Worm (Caenorhabditis elegans) whole organism, L1 larva: ENCODE data around the gene Y110A2AL.4.

Experiments used
- C04F5.9 ChIP-seq: sonication (generic microtip); optimal IDR thresholded peaks from 2 replicates; lab custom pipeline; 2016; ENCODE audit warnings: missing genetic modification characterization, missing compliant biosample characterization
- C34B4.2 ChIP-seq: sonication (generic microtip); optimal IDR thresholded peaks from 2 replicates; lab custom pipeline; 2017; ENCODE audit warnings: mild to moderate bottlenecking, missing genetic modification characterization, missing compliant biosample characterization
- aha-1 ChIP-seq: fragments of 150-350 bp; optimal IDR thresholded peaks from 2 replicates; lab custom pipeline; 2014; ENCODE audit warnings: missing biosample characterization, missing genetic modification characterization
- alr-1 ChIP-seq: fragments of 200-800 bp; sonication (Bioruptor generic); optimal IDR thresholded peaks from 2 replicates; lab custom pipeline; 2018; ENCODE audit warnings: borderline replicate concordance, mild to moderate bottlenecking, missing genetic modification characterization, missing compliant biosample characterization
- aly-2 ChIP-seq: fragments of 150-350 bp; optimal IDR thresholded peaks from 2 replicates; lab custom pipeline; 2014; ENCODE audit warnings: missing biosample characterization, missing genetic modification characterization
- ceh-63 ChIP-seq: fragments of 200-800 bp; sonication (Bioruptor generic); optimal IDR thresholded peaks from 2 replicates; lab custom pipeline; 2018; ENCODE audit warnings: mild to moderate bottlenecking, missing genetic modification characterization, missing compliant biosample characterization
- ceh-8 ChIP-seq: fragments of 200-800 bp; sonication (Bioruptor generic); optimal IDR thresholded peaks from 2 replicates; lab custom pipeline; 2018; ENCODE audit warnings: mild to moderate bottlenecking, missing genetic modification characterization, moderate library complexity, missing compliant biosample characterization
- ceh-88 ChIP-seq: fragments of 200-800 bp; sonication (Bioruptor generic); IDR thresholded peaks from 2 replicates; pipeline ENCODE4 v1.3.6; 2022; ENCODE audit warnings: missing genetic modification characterization, missing compliant biosample characterization
- ces-1 ChIP-seq: fragments of 150-350 bp; optimal IDR thresholded peaks from 2 replicates; lab custom pipeline; 2014; ENCODE audit warnings: missing biosample characterization, missing genetic modification reagents, missing genetic modification characterization
- efl-1 ChIP-seq, 4 experiments: fragments of 150-350 bp; optimal IDR thresholded peaks in 3 of 4; peaks in 1 of 4; 1 replicate in 1 of 4; 2 replicates in 3 of 4; lab custom pipeline; 2014; ENCODE audit warnings: missing biosample characterization in 2 of 4, missing genetic modification characterization in 2 of 4, missing genetic modification reagents in 2 of 4
- egl-27 ChIP-seq, 2 experiments: fragments of 150-350 bp in 1 of 2; sonication (generic microtip); optimal IDR thresholded peaks; 3 replicates each; lab custom pipeline; 2017 to 2018; ENCODE audit warnings: missing biosample characterization in 2 of 2, missing genetic modification characterization in 2 of 2, missing genetic modification reagents in 2 of 2
- elt-2 ChIP-seq: sonication (generic microtip); optimal IDR thresholded peaks from 2 replicates; lab custom pipeline; 2016; ENCODE audit warnings: missing genetic modification characterization, mild to moderate bottlenecking, inconsistent platforms, missing compliant biosample characterization, missing genetic modification reagents
- elt-3 ChIP-seq, 6 experiments: fragments of 150-350 bp in 1 of 6; sonication (generic microtip); optimal IDR thresholded peaks; 2 replicates each; lab custom pipeline; 2017 to 2018; ENCODE audit warnings: missing biosample characterization in 6 of 6, missing genetic modification characterization in 6 of 6, inconsistent platforms in 1 of 6
- ets-5 ChIP-seq: fragments of 200-800 bp; sonication (Bioruptor generic); IDR thresholded peaks from 2 replicates; pipeline ENCODE4 v1.3.6; 2022; ENCODE audit warnings: missing genetic modification characterization, missing compliant biosample characterization
- fos-1 ChIP-seq: fragments of 150-350 bp; optimal IDR thresholded peaks from 2 replicates; lab custom pipeline; 2014; ENCODE audit warnings: missing biosample characterization, missing genetic modification characterization
- grh-1 ChIP-seq: fragments of 200-800 bp; sonication (Bioruptor generic); IDR thresholded peaks from 2 replicates; pipeline ENCODE4 v1.3.6; 2022; ENCODE audit warnings: missing genetic modification reagents, missing genetic modification characterization, missing compliant biosample characterization
- hlh-17 ChIP-seq: fragments of 200-800 bp; sonication (Bioruptor generic); optimal IDR thresholded peaks from 2 replicates; lab custom pipeline; 2018; ENCODE audit warnings: missing genetic modification characterization, mild to moderate bottlenecking, missing compliant biosample characterization, moderate library complexity, borderline replicate concordance
- jun-1 ChIP-seq: fragments of 150-350 bp; optimal IDR thresholded peaks from 2 replicates; lab custom pipeline; 2014; ENCODE audit warnings: missing biosample characterization, missing genetic modification reagents, missing genetic modification characterization
- lin-13 ChIP-seq: fragments of 150-350 bp; optimal IDR thresholded peaks from 2 replicates; lab custom pipeline; 2014; ENCODE audit warnings: missing biosample characterization, missing genetic modification reagents, missing genetic modification characterization
- lin-35 ChIP-seq, 2 experiments: fragments of 150-350 bp; optimal IDR thresholded peaks; 2 replicates each; lab custom pipeline; 2014; ENCODE audit warnings: missing biosample characterization in 2 of 2, missing genetic modification characterization in 2 of 2, missing genetic modification reagents in 2 of 2
- lin-39 ChIP-seq: fragments of 150-350 bp; optimal IDR thresholded peaks from 2 replicates; lab custom pipeline; 2014; ENCODE audit warnings: missing biosample characterization, missing genetic modification reagents, missing genetic modification characterization
- lsy-2 ChIP-seq, 2 experiments: fragments of 150-350 bp; optimal IDR thresholded peaks; 2 replicates each; lab custom pipeline; 2014; ENCODE audit warnings: missing biosample characterization in 2 of 2, missing genetic modification characterization in 2 of 2
- mdl-1 ChIP-seq, 2 experiments: fragments of 150-350 bp; optimal IDR thresholded peaks; 2 replicates each; lab custom pipeline; 2014 to 2017; ENCODE audit warnings: missing biosample characterization in 2 of 2, missing genetic modification characterization in 2 of 2, inconsistent platforms in 1 of 2
- mep-1 ChIP-seq: fragments of 150-350 bp; optimal IDR thresholded peaks from 2 replicates; lab custom pipeline; 2014; ENCODE audit warnings: missing biosample characterization, missing genetic modification characterization
- nhr-12 ChIP-seq: sonication (generic microtip); optimal IDR thresholded peaks from 2 replicates; lab custom pipeline; 2017; ENCODE audit warnings: missing biosample characterization, missing genetic modification characterization
- nhr-19 ChIP-seq: fragments of 200-800 bp; sonication (Bioruptor generic); conservative IDR thresholded peaks from 2 replicates; pipeline ENCODE4 v1.3.6; 2022; ENCODE audit warnings: missing genetic modification characterization, missing compliant biosample characterization
- nhr-20 ChIP-seq: sonication (generic microtip); optimal IDR thresholded peaks from 2 replicates; lab custom pipeline; 2016; ENCODE audit warnings: mild to moderate bottlenecking, missing genetic modification characterization, missing compliant biosample characterization
- nhr-237 ChIP-seq: fragments of 150-350 bp; optimal IDR thresholded peaks from 2 replicates; lab custom pipeline; 2014; ENCODE audit warnings: missing biosample characterization, missing genetic modification characterization
- nhr-71 ChIP-seq: sonication (generic microtip); optimal IDR thresholded peaks from 2 replicates; lab custom pipeline; 2016; ENCODE audit warnings: mild to moderate bottlenecking, missing genetic modification characterization, moderate library complexity, missing compliant biosample characterization
- nhr-77 ChIP-seq: fragments of 150-350 bp; optimal IDR thresholded peaks from 2 replicates; lab custom pipeline; 2014; ENCODE audit warnings: missing biosample characterization, missing genetic modification characterization
- nhr-85 ChIP-seq: sonication (generic microtip); peaks from one replicate; lab custom pipeline; 2016; ENCODE audit warnings: missing genetic modification characterization, inconsistent platforms, missing compliant biosample characterization
- nhr-90 ChIP-seq: sonication (generic microtip); optimal IDR thresholded peaks from 2 replicates; lab custom pipeline; 2016; ENCODE audit warnings: mild to moderate bottlenecking, missing genetic modification characterization, missing compliant biosample characterization; ENCODE audit not compliant: poor library complexity
- pag-3 ChIP-seq: sonication (generic microtip); optimal IDR thresholded peaks from 2 replicates; lab custom pipeline; 2017; ENCODE audit warnings: missing genetic modification characterization, mild to moderate bottlenecking, missing compliant biosample characterization, antibody characterized with exemption, borderline replicate concordance; ENCODE audit not compliant: insufficient read depth
- pax-3 ChIP-seq: fragments of 200-800 bp; sonication (Bioruptor generic); optimal IDR thresholded peaks from 2 replicates; lab custom pipeline; 2018; ENCODE audit warnings: mild to moderate bottlenecking, missing genetic modification characterization, moderate library complexity, missing compliant biosample characterization
- rnt-1 ChIP-seq: sonication (generic microtip); optimal IDR thresholded peaks from 2 replicates; lab custom pipeline; 2016; ENCODE audit warnings: mild to moderate bottlenecking, missing genetic modification characterization, moderate library complexity, missing compliant biosample characterization
- skn-1 ChIP-seq: fragments of 150-350 bp; optimal IDR thresholded peaks from 2 replicates; lab custom pipeline; 2014; ENCODE audit warnings: missing biosample characterization, missing genetic modification characterization
- snpc-4 ChIP-seq: fragments of 150-350 bp; optimal IDR thresholded peaks from 2 replicates; lab custom pipeline; 2014; ENCODE audit warnings: missing biosample characterization, missing genetic modification characterization
- snu-23 ChIP-seq: sonication (generic microtip); optimal IDR thresholded peaks from 2 replicates; lab custom pipeline; 2016; ENCODE audit warnings: missing genetic modification characterization, missing compliant biosample characterization
- sox-4 ChIP-seq: sonication (generic microtip); optimal IDR thresholded peaks from 2 replicates; lab custom pipeline; 2016; ENCODE audit warnings: missing genetic modification characterization, missing compliant biosample characterization
- sup-37 ChIP-seq: fragments of 200-800 bp; sonication (Bioruptor generic); optimal IDR thresholded peaks from 2 replicates; lab custom pipeline; 2018; ENCODE audit warnings: mild to moderate bottlenecking, missing genetic modification characterization, missing compliant biosample characterization
- tbx-2 ChIP-seq: sonication (generic microtip); optimal IDR thresholded peaks from 2 replicates; lab custom pipeline; 2016; ENCODE audit warnings: missing genetic modification characterization, missing compliant biosample characterization
- unc-30 ChIP-seq: sonication (generic microtip); optimal IDR thresholded peaks from 2 replicates; lab custom pipeline; 2017; ENCODE audit warnings: missing biosample characterization, missing genetic modification characterization
- unc-86 ChIP-seq: sonication (generic microtip); optimal IDR thresholded peaks from 2 replicates; lab custom pipeline; 2016; ENCODE audit warnings: missing genetic modification characterization, missing compliant biosample characterization
- vab-15 ChIP-seq: sonication (generic microtip); optimal IDR thresholded peaks from 2 replicates; lab custom pipeline; 2017; ENCODE audit warnings: missing genotype, mild to moderate bottlenecking, missing genetic modification characterization, missing compliant biosample characterization
- ztf-4 ChIP-seq: fragments of 150-350 bp; optimal IDR thresholded peaks from 2 replicates; lab custom pipeline; 2014; ENCODE audit warnings: missing biosample characterization, missing genetic modification characterization

Gene Y110A2AL.4

ce11 chrII:2800550-2801233, 38.4 kb upstream of the Y110A2AL.4 start, which contains the start of gene nhr-119 (continued):
- TF ChIP-seq nhr-237 (tag; lab: Kevin White, UChicago) (no peak), lsy-2 (tag; optimal IDR thresholded peaks at IDR 0.05; lab: Kevin White, UChicago) (peak; percentile 69 to 74), hlh-17 (no peak), nhr-19 (GFP tag; lab: Robert Waterston, UW) (peak; percentile 85), nhr-12 (tag; lab: Kevin White, UChicago) (no peak), elt-3 (tag; optimal IDR thresholded peaks at IDR 0.05; lab: Kevin White, UChicago) (peak in 3 of 6 experiments; percentile 91 to 99 (median 91)), skn-1 (tag; lab: Kevin White, UChicago) (peak; percentile 4), rnt-1 (tag; lab: Kevin White, UChicago) (peak; percentile 87), ceh-88 (GFP tag; lab: Robert Waterston, UW) (no peak), efl-1 (optimal IDR thresholded peaks at IDR 0.05; lab: Kevin White, UChicago) (peak; percentile 61 to 65), efl-1 (GFP tag; optimal IDR thresholded peaks at IDR 0.05 in 1 of 2; lab: Kevin White, UChicago) (peak; percentile 23 to 95), tbx-2 (tag; lab: Kevin White, UChicago) (peak; percentile 77)

ce11 chrII:2801764-2802163, 37.3 kb upstream of the Y110A2AL.4 start:
- no peak for TF ChIP-seq pax-3 (tag; lab: Kevin White, UChicago)
- no peak for TF ChIP-seq nhr-85 (tag; lab: Kevin White, UChicago)
- no peak for TF ChIP-seq mep-1 (tag; lab: Kevin White, UChicago)
- TF ChIP-seq ceh-63 (GFP tag; lab: Kevin White, UChicago) = no peak
- TF ChIP-seq fos-1 (tag; lab: Kevin White, UChicago) = no peak
- TF ChIP-seq ceh-8 (GFP tag; lab: Kevin White, UChicago) = no peak
- TF ChIP-seq sup-37 (GFP tag; lab: Kevin White, UChicago) = no peak
- no peak for TF ChIP-seq mdl-1 (tag; optimal IDR thresholded peaks at IDR 0.05; lab: Kevin White, UChicago)
- no peak for TF ChIP-seq jun-1
- no peak for TF ChIP-seq lin-13 (GFP tag; lab: Kevin White, UChicago)
- TF ChIP-seq lin-39 (tag; lab: Kevin White, UChicago) = no peak
- no peak for TF ChIP-seq elt-2 (tag; lab: Kevin White, UChicago)
- no peak for TF ChIP-seq egl-27 (tag; optimal IDR thresholded peaks at IDR 0.05; lab: Kevin White, UChicago)
- TF ChIP-seq snu-23 = no peak
- TF ChIP-seq vab-15 (tag; lab: Kevin White, UChicago) = no peak
- TF ChIP-seq nhr-71 (tag; lab: Kevin White, UChicago) = no peak
- no peak for TF ChIP-seq ceh-88 (GFP tag; lab: Robert Waterston, UW)

- no peak for TF ChIP-seq nhr-77 (tag; lab: Kevin White, UChicago)
- TF ChIP-seq egl-27 (tag; optimal IDR thresholded peaks at IDR 0.05; lab: Kevin White, UChicago) = no peak
- peak in 1 of 2 experiments; percentile 46 for TF ChIP-seq lin-35 (GFP tag; optimal IDR thresholded peaks at IDR 0.05; lab: Kevin White, UChicago)
- no peak for TF ChIP-seq grh-1 (GFP tag; lab: Robert Waterston, UW)
- peak in 1 of 2 experiments; percentile 49 for TF ChIP-seq mdl-1 (tag; optimal IDR thresholded peaks at IDR 0.05; lab: Kevin White, UChicago)
- no peak for TF ChIP-seq snpc-4 (tag; lab: Kevin White, UChicago)
- no peak for TF ChIP-seq C34B4.2
- no peak for TF ChIP-seq ces-1 (GFP tag; lab: Kevin White, UChicago)
- TF ChIP-seq nhr-90 = peak; percentile 31
- peak; percentile 40 for TF ChIP-seq nhr-20 (tag; lab: Kevin White, UChicago)
- no peak for TF ChIP-seq aly-2 (tag; lab: Kevin White, UChicago)
- no peak for TF ChIP-seq ztf-4 (tag; lab: Kevin White, UChicago)
- TF ChIP-seq ets-5 (GFP tag; lab: Robert Waterston, UW) = no peak
- TF ChIP-seq unc-86 (tag; lab: Kevin White, UChicago) = no peak
- no peak for TF ChIP-seq aha-1 (tag; lab: Kevin White, UChicago)
- no peak for TF ChIP-seq sox-4 (tag; lab: Kevin White, UChicago)
- no peak for TF ChIP-seq pax-3 (tag; lab: Kevin White, UChicago)
- TF ChIP-seq jun-1 = no peak
- no peak for TF ChIP-seq nhr-237 (tag; lab: Kevin White, UChicago)
- no peak for TF ChIP-seq pag-3 (tag; lab: Kevin White, UChicago)
- TF ChIP-seq elt-2 (tag; lab: Kevin White, UChicago) = peak; percentile 90
- TF ChIP-seq C04F5.9 = no peak
- no peak for TF ChIP-seq alr-1 (tag; lab: Kevin White, UChicago)
- TF ChIP-seq lsy-2 (tag; optimal IDR thresholded peaks at IDR 0.05; lab: Kevin White, UChicago) = no peak
- no peak for TF ChIP-seq unc-30 (tag; lab: Kevin White, UChicago)
These were observed 36.1 kb upstream of the Y110A2AL.4 start for ce11 chrII:2802804-2803586.
